Fruit fly (Drosophila melanogaster) whole organism, pupa: ENCODE data around the gene CG33985.

Experiments used
- CG10348 ChIP-seq: fragments of 200-800 bp; sonication (Bioruptor generic); IDR thresholded peaks from 2 replicates; pipeline ENCODE4 v1.3.6; 2022; ENCODE audit warnings: missing biosample characterization, missing genetic modification characterization
- CG12605 ChIP-seq: fragments of 200-800 bp; sonication (Bioruptor generic); IDR thresholded peaks from 2 replicates; pipeline ENCODE4 v1.3.6; 2022; ENCODE audit warnings: missing biosample characterization, missing genetic modification characterization
- CG13204 ChIP-seq: fragments of 200-800 bp; sonication (Bioruptor generic); optimal IDR thresholded peaks from 2 replicates; lab custom pipeline; 2018; ENCODE audit warnings: missing biosample characterization, mild to moderate bottlenecking, missing genetic modification characterization, moderate library complexity
- CG14655 ChIP-seq: fragments of 200-800 bp; sonication (Bioruptor generic); optimal IDR thresholded peaks from 3 replicates; lab custom pipeline; 2017; ENCODE audit warnings: mild to moderate bottlenecking, missing biosample characterization, missing genetic modification reagents, missing genetic modification characterization
- CG15710 ChIP-seq: fragments of 200-800 bp; sonication (Bioruptor generic); optimal IDR thresholded peaks from 2 replicates; lab custom pipeline; 2018; ENCODE audit warnings: missing biosample characterization, mild to moderate bottlenecking, missing genetic modification characterization, moderate library complexity
- CG17806 ChIP-seq: fragments of 200-800 bp; sonication (Bioruptor generic); optimal IDR thresholded peaks from 2 replicates; lab custom pipeline; 2018; ENCODE audit warnings: missing biosample characterization, mild to moderate bottlenecking, missing genetic modification characterization, moderate library complexity
- CG32121 ChIP-seq: fragments of 200-800 bp; sonication (Bioruptor generic); IDR thresholded peaks from 2 replicates; pipeline ENCODE4 v1.3.6; 2022; ENCODE audit warnings: missing biosample characterization, missing genetic modification characterization
- CG34367 ChIP-seq: fragments of 200-800 bp; sonication (Bioruptor generic); optimal IDR thresholded peaks from 2 replicates; lab custom pipeline; 2018; ENCODE audit warnings: missing biosample characterization, mild to moderate bottlenecking, missing genetic modification characterization
- CG4496 ChIP-seq: fragments of 200-800 bp; sonication (Bioruptor generic); IDR thresholded peaks from 3 replicates; pipeline ENCODE4 v1.3.6; 2022; ENCODE audit warnings: missing biosample characterization, missing genetic modification characterization
- CG8159 ChIP-seq: fragments of 200-800 bp; sonication (Bioruptor generic); optimal IDR thresholded peaks from 3 replicates; lab custom pipeline; 2018; ENCODE audit warnings: missing biosample characterization, mild to moderate bottlenecking, missing genetic modification characterization, moderate library complexity
- CG8301 ChIP-seq: fragments of 200-800 bp; sonication (Bioruptor generic); optimal IDR thresholded peaks from 2 replicates; lab custom pipeline; 2018; ENCODE audit warnings: missing biosample characterization, mild to moderate bottlenecking, missing genetic modification characterization
- CG9948 ChIP-seq: fragments of 200-800 bp; sonication (Bioruptor generic); optimal IDR thresholded peaks from 2 replicates; lab custom pipeline; 2018; ENCODE audit warnings: missing biosample characterization, mild to moderate bottlenecking, missing genetic modification characterization, moderate library complexity
- D1 ChIP-seq: fragments of 200-800 bp; sonication (Bioruptor generic); optimal IDR thresholded peaks from 2 replicates; lab custom pipeline; 2018; ENCODE audit warnings: missing biosample characterization, mild to moderate bottlenecking, missing genetic modification characterization, moderate library complexity
- EcR ChIP-seq: fragments of 200-800 bp; sonication (Bioruptor generic); optimal IDR thresholded peaks from 3 replicates; lab custom pipeline; 2019; ENCODE audit warnings: missing biosample characterization, missing genetic modification characterization, mild to moderate bottlenecking, moderate library complexity, missing genetic modification reagents
- Ets98B ChIP-seq: fragments of 200-800 bp; sonication (Bioruptor generic); IDR thresholded peaks from 2 replicates; pipeline ENCODE4 v1.3.6; 2022; ENCODE audit warnings: missing biosample characterization, missing genetic modification characterization
- Pif1A ChIP-seq: fragments of 200-800 bp; sonication (Bioruptor generic); optimal IDR thresholded peaks from 3 replicates; lab custom pipeline; 2016; ENCODE audit warnings: missing biosample characterization, missing genetic modification characterization
- Pif1B ChIP-seq: fragments of 200-800 bp; sonication (Bioruptor generic); optimal IDR thresholded peaks from 3 replicates; lab custom pipeline; 2016; ENCODE audit warnings: missing biosample characterization, missing genetic modification characterization
- Snoo ChIP-seq: fragments of 200-800 bp; sonication (Bioruptor generic); optimal IDR thresholded peaks from 3 replicates; lab custom pipeline; 2017; ENCODE audit warnings: missing biosample characterization, mild to moderate bottlenecking, missing genetic modification characterization, inconsistent platforms
- fd96Ca ChIP-seq: fragments of 200-800 bp; sonication (Bioruptor generic); IDR thresholded peaks from 3 replicates; pipeline ENCODE4 v1.3.6; 2022; ENCODE audit warnings: missing biosample characterization, missing genetic modification characterization
- gl ChIP-seq: fragments of 200-800 bp; sonication (Bioruptor generic); optimal IDR thresholded peaks from 2 replicates; lab custom pipeline; 2018; ENCODE audit warnings: missing biosample characterization, mild to moderate bottlenecking, missing genetic modification characterization
- rn ChIP-seq: fragments of 200-800 bp; sonication (Bioruptor generic); IDR thresholded peaks from 2 replicates; pipeline ENCODE4 v1.3.6; 2022; ENCODE audit warnings: missing biosample characterization, missing genetic modification characterization

Gene CG33985

DNA sequence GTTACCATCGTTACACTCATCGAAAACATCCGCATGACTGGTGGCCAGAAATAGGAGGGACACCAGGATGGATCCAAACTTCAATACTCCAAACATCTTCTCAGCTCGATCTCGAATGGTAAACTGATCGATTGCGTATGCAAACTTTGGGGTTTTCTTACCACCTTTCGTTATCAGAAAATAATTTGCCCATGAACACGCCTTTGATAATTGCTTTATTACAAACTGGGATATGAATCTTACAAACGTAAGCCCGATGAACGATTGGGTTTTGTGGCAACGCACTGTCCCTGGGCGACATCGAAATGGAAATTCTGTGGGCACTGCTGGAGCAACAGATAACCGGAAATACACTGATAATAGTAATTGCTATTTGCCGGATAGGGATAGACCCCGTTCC lies at the start of gene CG33985:
TSS of gene CG33985 (minus strand) at position 101 of the 400 bp plus-strand sequence.
- no peak for TF ChIP-seq rn (GFP tag; lab: Robert Waterston, UW)
- TF ChIP-seq Snoo (tag; lab: Kevin White, UChicago) = no peak
- TF ChIP-seq CG8301 (tag; lab: Kevin White, UChicago) = no peak
- no peak for TF ChIP-seq EcR (GFP tag; lab: Kevin White, UChicago)
- TF ChIP-seq CG17806 (tag; lab: Kevin White, UChicago) = no peak
- no peak for TF ChIP-seq CG10348 (GFP tag; lab: Robert Waterston, UW)
- no peak for TF ChIP-seq fd96Ca (GFP tag; lab: Robert Waterston, UW)
- no peak for TF ChIP-seq Ets98B
- no peak for TF ChIP-seq CG8159 (tag; lab: Kevin White, UChicago)
- TF ChIP-seq CG15710 (tag; lab: Kevin White, UChicago) = no peak
- no peak for TF ChIP-seq CG12605 (GFP tag; lab: Robert Waterston, UW)
- TF ChIP-seq CG13204 (GFP tag; lab: Kevin White, UChicago) = no peak
- TF ChIP-seq CG34367 = no peak
- no peak for TF ChIP-seq Pif1A (GFP tag; lab: Kevin White, UChicago)
- no peak for TF ChIP-seq CG32121 (GFP tag; lab: Robert Waterston, UW)

DNA sequence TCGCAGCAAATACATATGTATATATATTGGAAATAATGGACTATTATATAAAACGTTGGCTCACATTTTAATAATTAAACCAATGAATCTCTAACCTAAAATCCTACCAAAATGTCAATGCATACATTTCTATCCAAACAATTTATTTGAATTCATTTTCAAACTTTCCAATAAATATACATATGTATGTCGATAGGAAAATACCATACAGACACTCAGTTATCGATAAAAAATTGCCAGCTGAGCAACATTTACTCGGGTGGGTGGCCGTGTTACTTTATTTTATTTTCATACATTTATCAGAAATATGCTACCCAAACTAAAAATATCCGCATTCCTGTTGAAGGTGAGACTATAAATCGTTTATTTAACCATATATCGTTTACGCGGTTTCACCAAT lies 49.7 kb upstream of the CG33985 start, which contains the start of gene Ufsp2:
TSS of gene Ufsp2 (plus strand) at position 214 of the 400 bp plus-strand sequence.
- TF ChIP-seq Ets98B (no peak), EcR (GFP tag; lab: Kevin White, UChicago) (no peak), CG32121 (GFP tag; lab: Robert Waterston, UW) (no peak), CG9948 (tag; lab: Kevin White, UChicago) (no peak), CG17806 (tag; lab: Kevin White, UChicago) (no peak), CG10348 (GFP tag; lab: Robert Waterston, UW) (no peak), CG8159 (tag; lab: Kevin White, UChicago) (no peak), rn (GFP tag; lab: Robert Waterston, UW) (no peak), Pif1B (no peak), D1 (tag; lab: Kevin White, UChicago) (no peak)

DNA sequence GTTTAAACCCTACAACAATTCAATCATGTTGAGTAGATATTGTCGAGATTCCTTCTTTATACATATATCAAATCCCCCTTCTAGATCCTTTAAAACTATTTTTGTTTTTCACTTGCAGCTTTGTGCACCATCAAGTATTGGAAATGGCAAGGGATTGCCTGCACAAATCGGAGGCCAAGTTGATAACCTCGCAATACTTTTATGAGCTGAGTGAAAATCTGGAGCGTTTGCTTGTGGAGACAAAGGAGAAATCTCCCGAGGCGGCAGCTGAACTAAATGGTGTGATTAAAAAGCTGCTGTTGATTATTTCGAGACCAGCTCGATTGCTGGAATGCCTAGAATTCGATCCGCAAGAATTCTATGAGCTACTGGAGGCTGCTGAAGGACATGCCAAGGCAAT lies 44.0 kb upstream of the CG33985 start:
- TF ChIP-seq Pif1B (no peak), CG13204 (GFP tag; lab: Kevin White, UChicago) (no peak), Snoo (tag; lab: Kevin White, UChicago) (no peak), Pif1A (GFP tag; lab: Kevin White, UChicago) (no peak), CG14655 (GFP tag; lab: Kevin White, UChicago) (no peak), CG8159 (tag; lab: Kevin White, UChicago) (no peak), CG34367 (no peak), CG12605 (GFP tag; lab: Robert Waterston, UW) (no peak), CG15710 (tag; lab: Kevin White, UChicago) (no peak), D1 (tag; lab: Kevin White, UChicago) (no peak), CG4496 (GFP tag; lab: Robert Waterston, UW) (no peak), gl (tag; lab: Kevin White, UChicago) (no peak), CG32121 (GFP tag; lab: Robert Waterston, UW) (no peak), EcR (GFP tag; lab: Kevin White, UChicago) (no peak), CG10348 (GFP tag; lab: Robert Waterston, UW) (no peak), Ets98B (no peak), CG9948 (tag; lab: Kevin White, UChicago) (no peak), fd96Ca (GFP tag; lab: Robert Waterston, UW) (no peak)
- TF ChIP-seq, all 21 proteins: peak for 0

DNA sequence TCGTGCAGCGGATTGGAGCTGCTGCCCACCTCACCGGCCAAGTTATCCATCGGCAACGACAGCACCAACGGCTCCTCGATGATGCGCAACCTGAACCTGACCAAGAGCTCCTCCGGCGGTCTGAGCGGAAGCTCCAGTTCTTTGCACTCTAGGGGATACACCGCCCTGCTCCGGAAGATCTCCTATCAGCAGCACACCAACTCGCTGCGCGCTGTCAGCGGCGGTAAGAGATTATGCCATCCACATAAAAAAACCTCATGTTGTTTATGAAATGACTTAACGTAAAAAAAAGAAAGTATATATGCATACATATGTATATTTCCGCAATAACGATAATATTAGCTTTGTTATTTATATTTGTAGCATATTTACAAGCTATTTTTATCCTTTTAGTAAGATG lies 42.1 kb upstream of the CG33985 start:
- TF ChIP-seq CG12605 (GFP tag; lab: Robert Waterston, UW) (no peak), EcR (GFP tag; lab: Kevin White, UChicago) (peak; percentile 68)
- TF ChIP-seq, all 21 proteins: peak for 1

DNA sequence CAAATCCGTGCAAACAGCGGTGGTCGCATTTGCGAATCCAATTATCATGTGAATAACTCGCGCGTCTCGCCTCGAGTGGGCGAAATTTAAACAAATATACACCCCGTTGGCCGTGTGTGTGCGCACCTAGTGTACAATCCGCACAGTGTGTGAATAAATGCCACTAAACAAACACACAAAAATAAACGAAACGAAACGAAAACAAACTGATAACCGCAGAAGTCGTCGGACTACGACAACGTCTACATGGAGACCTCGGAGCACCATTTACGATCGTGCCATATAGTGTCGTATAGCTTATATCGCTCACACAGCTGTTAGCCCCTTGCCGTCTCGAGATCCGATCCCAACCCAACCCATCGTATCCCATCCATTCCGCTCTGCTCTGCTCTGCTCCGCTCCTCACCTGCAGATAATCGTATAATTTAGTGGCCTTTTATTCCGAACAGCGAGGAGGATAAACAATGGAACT lies 39.9 kb upstream of the CG33985 start:
- TF ChIP-seq fd96Ca (GFP tag; lab: Robert Waterston, UW) (peak; percentile 57; the same call in 1 of the 3 replicates), Snoo (tag; lab: Kevin White, UChicago) (no peak), CG4496 (GFP tag; lab: Robert Waterston, UW) (peak; percentile 53; the same call in 1 of the 3 replicates), Pif1B (peak; percentile 25), EcR (GFP tag; lab: Kevin White, UChicago) (peak; percentile 82), CG32121 (GFP tag; lab: Robert Waterston, UW) (no peak), gl (tag; lab: Kevin White, UChicago) (no peak), CG12605 (GFP tag; lab: Robert Waterston, UW) (peak; percentile 61; the same call in 1 of the 2 replicates), Ets98B (peak; percentile 24; the same call in 1 of the 2 replicates), CG8301 (tag; lab: Kevin White, UChicago) (no peak)

DNA sequence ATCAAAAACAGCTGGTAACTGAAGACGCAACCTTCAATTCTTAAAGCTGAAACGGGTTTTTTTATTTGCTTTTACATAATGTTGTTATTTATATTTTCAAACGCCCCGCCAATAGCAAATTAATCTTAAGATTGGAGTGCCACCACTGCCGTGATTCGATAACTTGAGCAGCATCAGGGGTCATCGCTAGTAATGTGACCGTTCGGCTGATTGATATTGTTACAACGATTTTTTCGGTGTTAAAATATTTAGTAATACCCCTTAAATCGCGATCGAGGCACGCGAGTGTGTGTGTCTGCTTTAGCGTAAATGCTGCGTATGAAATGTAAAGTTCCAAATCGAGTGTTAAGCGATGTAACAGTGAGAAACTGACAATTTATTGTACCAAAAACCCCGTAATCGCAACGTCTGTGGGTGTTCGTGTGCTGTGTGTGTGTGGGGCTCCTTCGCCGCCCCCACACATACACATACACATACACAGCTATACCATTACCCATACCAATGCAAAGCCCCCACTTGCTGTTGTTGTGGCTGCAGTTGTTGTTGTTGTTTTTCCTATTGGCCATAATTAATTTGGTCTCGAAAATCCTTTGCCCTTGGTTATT lies 39.3 kb upstream of the CG33985 start, which contains the start of gene dop:
TSS of gene dop (plus strand) at position 185 of the 605 bp plus-strand sequence.
- TF ChIP-seq Pif1B = no peak
- peak; percentile 20 for TF ChIP-seq Snoo (tag; lab: Kevin White, UChicago)
